Worm (Caenorhabditis elegans): ENCODE measurements around the gene pdha-1.

DNA sequence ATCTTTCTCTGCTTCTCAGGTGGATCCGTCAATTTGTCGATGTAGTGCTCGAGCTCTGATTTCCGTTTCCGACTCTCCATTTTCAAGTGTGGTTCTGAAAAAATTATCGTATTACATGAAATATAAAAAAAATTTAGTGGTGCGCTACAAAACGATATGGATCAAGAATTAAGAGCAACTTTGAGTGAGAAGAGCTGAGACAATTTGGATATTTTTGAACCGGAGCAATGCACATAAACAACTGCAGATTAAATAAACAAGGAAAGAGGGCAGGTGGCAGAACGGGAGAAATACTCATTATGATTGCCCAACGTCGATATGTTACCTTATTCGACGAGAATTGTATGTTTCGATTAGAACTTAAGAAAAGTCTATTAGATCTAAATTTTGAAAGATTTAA is 38.4 kb upstream of the pdha-1 start, which contains the start of gene swsn-7:
- TF ChIP-seq ZK546.5 (tag; optimal IDR thresholded peaks at IDR 0.05) (no peak), lsy-2 (tag; optimal IDR thresholded peaks at IDR 0.05) (no peak), ama-1 (optimal IDR thresholded peaks at IDR 0.05) (no peak)
